Worm (Caenorhabditis elegans) whole organism, late embryonic: ENCODE data around the gene nhr-27.

Experiments
- C08G9.2 ChIP-seq: sonication (generic microtip); optimal IDR thresholded peaks from 2 replicates; lab custom pipeline; 2016; ENCODE audit warnings: mild to moderate bottlenecking, missing genetic modification characterization, moderate library complexity, missing compliant biosample characterization
- C38D4.7 ChIP-seq: fragments of 200-800 bp; sonication (Bioruptor generic); optimal IDR thresholded peaks from 2 replicates; lab custom pipeline; 2018; ENCODE audit warnings: mild to moderate bottlenecking, missing genetic modification characterization, moderate library complexity, missing compliant biosample characterization
- F13H6.1 ChIP-seq: sonication (generic microtip); optimal IDR thresholded peaks from 2 replicates; lab custom pipeline; 2016; ENCODE audit warnings: missing genetic modification characterization, missing compliant biosample characterization
- K02D7.2 ChIP-seq: sonication (generic microtip); optimal IDR thresholded peaks from 2 replicates; lab custom pipeline; 2017; ENCODE audit warnings: mild to moderate bottlenecking, missing genetic modification characterization, missing compliant biosample characterization
- K09A11.1 ChIP-seq: sonication (generic microtip); optimal IDR thresholded peaks from 2 replicates; lab custom pipeline; 2017; ENCODE audit warnings: antibody characterized with exemption, mild to moderate bottlenecking, missing genetic modification characterization, missing compliant biosample characterization; ENCODE audit not compliant: insufficient read depth
- T23F11.4 ChIP-seq: fragments of 200-800 bp; sonication (Bioruptor generic); optimal IDR thresholded peaks from 2 replicates; lab custom pipeline; 2018; ENCODE audit warnings: mild to moderate bottlenecking, missing genetic modification characterization, missing compliant biosample characterization
- Y22D7AL.16 ChIP-seq: sonication (generic microtip); optimal IDR thresholded peaks from 2 replicates; lab custom pipeline; 2016; ENCODE audit warnings: missing genetic modification characterization, missing compliant biosample characterization
- ahr-1 ChIP-seq: sonication (generic microtip); optimal IDR thresholded peaks from 2 replicates; lab custom pipeline; 2016; ENCODE audit warnings: missing genetic modification characterization, missing compliant biosample characterization
- ceh-2 ChIP-seq: sonication (generic microtip); optimal IDR thresholded peaks from 2 replicates; lab custom pipeline; 2016; ENCODE audit warnings: missing genotype, missing genetic modification characterization, missing compliant biosample characterization
- ceh-22 ChIP-seq: sonication (generic microtip); optimal IDR thresholded peaks from 2 replicates; lab custom pipeline; 2017; ENCODE audit warnings: missing biosample characterization, missing genetic modification characterization
- ceh-24 ChIP-seq: sonication (generic microtip); optimal IDR thresholded peaks from 2 replicates; lab custom pipeline; 2016; ENCODE audit warnings: mild to moderate bottlenecking, missing genetic modification characterization, missing compliant biosample characterization
- ceh-30 ChIP-seq: fragments of 150-350 bp; optimal IDR thresholded peaks from 2 replicates; lab custom pipeline; 2014; ENCODE audit warnings: missing biosample characterization, missing genetic modification characterization
- ceh-31 ChIP-seq: sonication (generic microtip); optimal IDR thresholded peaks from 2 replicates; lab custom pipeline; 2016; ENCODE audit warnings: missing genetic modification characterization, missing compliant biosample characterization
- ceh-34 ChIP-seq: sonication (generic microtip); optimal IDR thresholded peaks from 2 replicates; lab custom pipeline; 2016; ENCODE audit warnings: mild to moderate bottlenecking, missing genetic modification characterization, missing compliant biosample characterization
- ceh-45 ChIP-seq: fragments of 200-800 bp; sonication (Bioruptor generic); IDR thresholded peaks from 2 replicates; pipeline ENCODE4 v1.3.6; 2022; ENCODE audit warnings: missing genetic modification reagents, missing genetic modification characterization, missing compliant biosample characterization
- ceh-48 ChIP-seq: sonication (generic microtip); optimal IDR thresholded peaks from 2 replicates; lab custom pipeline; 2016; ENCODE audit warnings: missing genetic modification characterization, inconsistent platforms, missing compliant biosample characterization
- ceh-6 ChIP-seq: fragments of 200-800 bp; sonication (Bioruptor generic); optimal IDR thresholded peaks from 2 replicates; lab custom pipeline; 2018; ENCODE audit warnings: mild to moderate bottlenecking, missing genetic modification characterization, missing compliant biosample characterization
- ceh-9 ChIP-seq: sonication (generic microtip); optimal IDR thresholded peaks from 2 replicates; lab custom pipeline; 2016; ENCODE audit warnings: mild to moderate bottlenecking, missing genetic modification characterization, inconsistent platforms, missing compliant biosample characterization
- che-1 ChIP-seq: sonication (generic microtip); optimal IDR thresholded peaks from 2 replicates; lab custom pipeline; 2016; ENCODE audit warnings: mild to moderate bottlenecking, missing genetic modification characterization, missing compliant biosample characterization
- dmd-4 ChIP-seq: sonication (generic microtip); optimal IDR thresholded peaks from 2 replicates; lab custom pipeline; 2016; ENCODE audit warnings: borderline replicate concordance, missing genetic modification characterization, missing compliant biosample characterization
- dve-1 ChIP-seq: sonication (generic microtip); optimal IDR thresholded peaks from 2 replicates; lab custom pipeline; 2017; ENCODE audit warnings: antibody characterized with exemption, mild to moderate bottlenecking, missing genetic modification characterization, missing compliant biosample characterization
- ets-4 ChIP-seq: sonication (generic microtip); optimal IDR thresholded peaks from 2 replicates; lab custom pipeline; 2016; ENCODE audit warnings: missing genetic modification characterization, missing compliant biosample characterization
- eyg-1 ChIP-seq: sonication (generic microtip); optimal IDR thresholded peaks from 2 replicates; lab custom pipeline; 2016; ENCODE audit warnings: missing genotype, missing genetic modification characterization, missing compliant biosample characterization
- fax-1 ChIP-seq: sonication (generic microtip); optimal IDR thresholded peaks from 2 replicates; lab custom pipeline; 2016; ENCODE audit warnings: missing genotype, missing genetic modification characterization, missing compliant biosample characterization
- fkh-6 ChIP-seq: sonication (generic microtip); optimal IDR thresholded peaks from 2 replicates; lab custom pipeline; 2016; ENCODE audit warnings: missing genetic modification characterization, missing compliant biosample characterization
- hlh-15 ChIP-seq: sonication (generic microtip); optimal IDR thresholded peaks from 2 replicates; lab custom pipeline; 2016; ENCODE audit warnings: missing genetic modification characterization, missing compliant biosample characterization
- hlh-30 ChIP-seq: sonication (generic microtip); optimal IDR thresholded peaks from 2 replicates; lab custom pipeline; 2017; ENCODE audit warnings: antibody characterized with exemption, missing genetic modification characterization, missing compliant biosample characterization; ENCODE audit not compliant: insufficient read depth
- hlh-6 ChIP-seq: sonication (generic microtip); optimal IDR thresholded peaks from 2 replicates; lab custom pipeline; 2016; ENCODE audit warnings: missing genotype, missing genetic modification characterization, missing compliant biosample characterization
- hlh-8 ChIP-seq: sonication (generic microtip); optimal IDR thresholded peaks from 2 replicates; lab custom pipeline; 2016; ENCODE audit warnings: missing genotype, missing genetic modification characterization, missing compliant biosample characterization
- lim-6 ChIP-seq: sonication (generic microtip); optimal IDR thresholded peaks from 2 replicates; lab custom pipeline; 2016; ENCODE audit warnings: missing genetic modification characterization, missing compliant biosample characterization
- lin-11 ChIP-seq: fragments of 200-800 bp; sonication (Bioruptor generic); optimal IDR thresholded peaks from 2 replicates; lab custom pipeline; 2018; ENCODE audit warnings: mild to moderate bottlenecking, missing genetic modification characterization, missing compliant biosample characterization
- madf-2 ChIP-seq: sonication (generic microtip); optimal IDR thresholded peaks from 2 replicates; lab custom pipeline; 2017; ENCODE audit warnings: missing genetic modification characterization, missing compliant biosample characterization
- mec-3 ChIP-seq: sonication (generic microtip); optimal IDR thresholded peaks from 2 replicates; lab custom pipeline; 2016; ENCODE audit warnings: borderline replicate concordance, missing genetic modification characterization, missing compliant biosample characterization
- nfya-1 ChIP-seq: sonication (generic microtip); optimal IDR thresholded peaks from 2 replicates; lab custom pipeline; 2017; ENCODE audit warnings: missing genetic modification characterization, mild to moderate bottlenecking, missing compliant biosample characterization, antibody characterized with exemption, moderate library complexity
- nhr-11 ChIP-seq: fragments of 150-350 bp; optimal IDR thresholded peaks from 2 replicates; lab custom pipeline; 2014; ENCODE audit warnings: missing biosample characterization, missing genetic modification characterization
- nhr-232 ChIP-seq: sonication (generic microtip); optimal IDR thresholded peaks from 2 replicates; lab custom pipeline; 2016; ENCODE audit warnings: missing genetic modification characterization, missing compliant biosample characterization
- npax-4 ChIP-seq: sonication (generic microtip); optimal IDR thresholded peaks from 2 replicates; lab custom pipeline; 2016; ENCODE audit warnings: missing genetic modification characterization, missing compliant biosample characterization
- pag-3 ChIP-seq: sonication (generic microtip); optimal IDR thresholded peaks from 2 replicates; lab custom pipeline; 2016; ENCODE audit warnings: missing compliant biosample characterization, missing genetic modification characterization, borderline replicate concordance
- pat-9 ChIP-seq: fragments of 200-800 bp; sonication (Bioruptor generic); optimal IDR thresholded peaks from 2 replicates; lab custom pipeline; 2018; ENCODE audit warnings: mild to moderate bottlenecking, missing genetic modification characterization, moderate library complexity, missing compliant biosample characterization
- pax-1 ChIP-seq: fragments of 150-350 bp; optimal IDR thresholded peaks from 2 replicates; lab custom pipeline; 2014; ENCODE audit warnings: missing biosample characterization, missing genetic modification characterization
- pha-2 ChIP-seq: sonication (generic microtip); optimal IDR thresholded peaks from 2 replicates; lab custom pipeline; 2017; ENCODE audit warnings: mild to moderate bottlenecking, missing genetic modification characterization, missing compliant biosample characterization
- pha-4 ChIP-seq: fragments of 150-350 bp; optimal IDR thresholded peaks from 2 replicates; lab custom pipeline; 2018; ENCODE audit warnings: missing biosample characterization, missing genetic modification reagents, missing genetic modification characterization
- pros-1 ChIP-seq: fragments of 150-350 bp; optimal IDR thresholded peaks from 2 replicates; lab custom pipeline; 2014; ENCODE audit warnings: missing biosample characterization, missing genetic modification reagents, missing genetic modification characterization
- sdc-2 ChIP-seq: sonication (generic microtip); optimal IDR thresholded peaks from 2 replicates; lab custom pipeline; 2016; ENCODE audit warnings: missing genotype, missing genetic modification characterization, missing compliant biosample characterization
- syd-9 ChIP-seq: sonication (generic microtip); optimal IDR thresholded peaks from 2 replicates; lab custom pipeline; 2016; ENCODE audit warnings: mild to moderate bottlenecking, missing genetic modification characterization, moderate library complexity, missing compliant biosample characterization
- tbx-2 ChIP-seq: sonication (generic microtip); optimal IDR thresholded peaks from 2 replicates; lab custom pipeline; 2016; ENCODE audit warnings: missing genetic modification characterization, missing compliant biosample characterization
- tbx-7 ChIP-seq: sonication (generic microtip); optimal IDR thresholded peaks from 2 replicates; lab custom pipeline; 2016; ENCODE audit warnings: missing genotype, missing genetic modification characterization, missing compliant biosample characterization
- ttx-3 ChIP-seq: sonication (generic microtip); optimal IDR thresholded peaks from 2 replicates; lab custom pipeline; 2016; ENCODE audit warnings: missing genetic modification reagents, missing genetic modification characterization, missing compliant biosample characterization
- unc-3 ChIP-seq, 2 experiments: fragments of 200-800 bp in 1 of 2; sonication (Bioruptor generic) in 1 of 2; sonication (generic microtip) in 1 of 2; conservative IDR thresholded peaks in 1 of 2; optimal IDR thresholded peaks in 1 of 2; 2 replicates each; pipeline versions ENCODE4 v1.3.6 to Lab custom; 2016 to 2022; ENCODE audit warnings: missing compliant biosample characterization in 2 of 2, missing genetic modification characterization in 2 of 2, missing genetic modification reagents in 1 of 2
- unc-42 ChIP-seq: sonication (generic microtip); optimal IDR thresholded peaks from 2 replicates; lab custom pipeline; 2016; ENCODE audit warnings: missing genotype, missing genetic modification characterization, missing compliant biosample characterization
- unc-55 ChIP-seq: sonication (generic microtip); optimal IDR thresholded peaks from 2 replicates; lab custom pipeline; 2017; ENCODE audit warnings: missing biosample characterization, missing genetic modification reagents, missing genetic modification characterization
- unc-86 ChIP-seq: sonication (generic microtip); optimal IDR thresholded peaks from 2 replicates; lab custom pipeline; 2016; ENCODE audit warnings: missing genetic modification characterization, missing compliant biosample characterization

nhr-27 gene

DNA sequence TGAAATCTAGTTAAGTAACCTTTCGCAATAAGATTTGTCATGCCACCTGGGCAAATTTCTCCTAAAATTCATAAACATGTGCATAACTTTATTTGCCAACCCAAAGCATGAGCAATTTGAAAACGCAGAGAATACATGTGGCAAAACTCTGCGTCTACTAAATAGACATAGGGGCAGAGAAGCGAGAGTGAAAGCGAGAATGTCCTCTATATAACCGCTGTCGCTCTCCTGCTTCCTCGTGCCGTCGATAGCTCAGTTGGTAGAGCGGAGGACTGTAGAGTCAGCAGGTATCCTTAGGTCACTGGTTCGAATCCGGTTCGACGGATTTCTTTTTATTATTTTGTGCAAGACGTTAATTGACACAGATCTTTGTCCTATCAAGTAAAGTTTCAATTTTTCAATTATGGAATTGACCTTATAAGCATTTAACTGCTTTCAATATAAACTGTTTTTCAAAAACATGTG is 143.1 kb downstream of the nhr-27 start (continued):
- peak; percentile 89 for TF ChIP-seq lim-6 (tag; lab: Kevin White, UChicago)
- peak; percentile 89 for TF ChIP-seq C38D4.7 (GFP tag; lab: Kevin White, UChicago)
- peak; percentile 85 for TF ChIP-seq hlh-8 (tag; lab: Kevin White, UChicago)
- TF ChIP-seq eyg-1 (tag; lab: Kevin White, UChicago): peak; percentile 91
- TF ChIP-seq ttx-3: peak; percentile 92
- TF ChIP-seq tbx-7: peak; percentile 42
- peak; percentile 96 for TF ChIP-seq ceh-6
- TF ChIP-seq tbx-2 (tag; lab: Kevin White, UChicago): peak; percentile 93
- TF ChIP-seq lin-11 (tag; lab: Kevin White, UChicago): peak; percentile 81
- peak; percentile 84 for TF ChIP-seq ceh-48 (tag; lab: Kevin White, UChicago)
- peak; percentile 94 for TF ChIP-seq ceh-34 (tag; lab: Kevin White, UChicago)
- TF ChIP-seq ceh-24: peak; percentile 83
- TF ChIP-seq che-1 (tag; lab: Kevin White, UChicago): peak; percentile 92
- peak; percentile 94 for TF ChIP-seq ahr-1 (tag; lab: Kevin White, UChicago)
- TF ChIP-seq ceh-31 (tag; lab: Kevin White, UChicago): peak; percentile 72
- peak; percentile 80 for TF ChIP-seq unc-42 (tag; lab: Kevin White, UChicago)
- TF ChIP-seq mec-3: peak; percentile 81
- peak; percentile 87 for TF ChIP-seq K02D7.2
- peak; percentile 90 for TF ChIP-seq nhr-232 (tag; lab: Kevin White, UChicago)
- no peak for TF ChIP-seq pha-4 (tag; lab: Kevin White, UChicago)
- peak; percentile 90 for TF ChIP-seq hlh-30
- TF ChIP-seq ceh-30: peak; percentile 70
- TF ChIP-seq ets-4 (tag; lab: Kevin White, UChicago): peak; percentile 71
- peak; percentile 96 for TF ChIP-seq unc-3 (GFP tag; conservative IDR thresholded peaks at IDR 0.05; lab: Robert Waterston, UW)
- peak; percentile 92 for TF ChIP-seq unc-3 (tag; optimal IDR thresholded peaks at IDR 0.05; lab: Kevin White, UChicago)
- TF ChIP-seq hlh-6 (tag; lab: Kevin White, UChicago): peak; percentile 95
- no peak for TF ChIP-seq unc-55 (GFP tag; lab: Kevin White, UChicago)
- peak; percentile 84 for TF ChIP-seq npax-4 (tag; lab: Kevin White, UChicago)
- peak; percentile 85 for TF ChIP-seq hlh-15 (tag; lab: Kevin White, UChicago)
- TF ChIP-seq syd-9: peak; percentile 92
- TF ChIP-seq pha-2: peak; percentile 93
- no peak for TF ChIP-seq pax-1 (tag; lab: Kevin White, UChicago)
- TF ChIP-seq dve-1 (tag; lab: Kevin White, UChicago): peak; percentile 95
- peak; percentile 91 for TF ChIP-seq Y22D7AL.16 (tag; lab: Kevin White, UChicago)
- TF ChIP-seq fax-1 (tag; lab: Kevin White, UChicago): peak; percentile 92
- TF ChIP-seq pat-9 (tag; lab: Kevin White, UChicago): peak; percentile 92
- peak; percentile 93 for TF ChIP-seq madf-2 (tag; lab: Kevin White, UChicago)
- no peak for TF ChIP-seq ceh-22 (tag; lab: Kevin White, UChicago)
- peak; percentile 91 for TF ChIP-seq T23F11.4 (GFP tag; lab: Kevin White, UChicago)
- TF ChIP-seq nfya-1: peak; percentile 70
- TF ChIP-seq pag-3 (tag; lab: Kevin White, UChicago): peak; percentile 62
- peak; percentile 81 for TF ChIP-seq ceh-9 (tag; lab: Kevin White, UChicago)
- TF ChIP-seq nhr-11 (tag; lab: Kevin White, UChicago): no peak
- peak; percentile 93 for TF ChIP-seq fkh-6 (tag; lab: Kevin White, UChicago)
- no peak for TF ChIP-seq pros-1 (tag; lab: Kevin White, UChicago)
- peak; percentile 94 for TF ChIP-seq unc-86
- TF ChIP-seq C08G9.2 (tag; lab: Kevin White, UChicago): peak; percentile 81
- TF ChIP-seq F13H6.1: peak; percentile 90
- peak; percentile 94 for TF ChIP-seq ceh-45 (GFP tag; lab: Robert Waterston, UW)
- TF ChIP-seq K09A11.1 (tag; lab: Kevin White, UChicago): peak; percentile 89
- TF ChIP-seq dmd-4 (tag; lab: Kevin White, UChicago): peak; percentile 92
- peak; percentile 89 for TF ChIP-seq sdc-2 (tag; lab: Kevin White, UChicago)
- peak; percentile 85 for TF ChIP-seq ceh-2
- TF ChIP-seq, all 69 proteins: peak for 61
